Worm (Caenorhabditis elegans): Measurements from ENCODE around the gene F31B12.4.

ce11 chrX:10780542-10781266 lies 23.8 kb upstream of the F31B12.4 start:
- TF ChIP-seq aly-2 (tag; optimal IDR thresholded peaks at IDR 0.05): no peak
- TF ChIP-seq ama-1 (optimal IDR thresholded peaks at IDR 0.05): no peak
- TF ChIP-seq elt-3 (tag; optimal IDR thresholded peaks at IDR 0.05): no peak
- TF ChIP-seq nhr-11 (tag; optimal IDR thresholded peaks at IDR 0.05): no peak
- TF ChIP-seq mdl-1 (tag; optimal IDR thresholded peaks at IDR 0.05): no peak
- no peak for TF ChIP-seq nhr-23 (tag; optimal IDR thresholded peaks at IDR 0.05)
- no peak for TF ChIP-seq unc-62 (GFP tag; optimal IDR thresholded peaks at IDR 0.05)

Measured in whole organism, L2 larva.